Fruit fly (Drosophila melanogaster): ENCODE data around the gene CG34178.

dm6 chr2L:4416089-4416488 is 17.6 kb upstream of the CG34178 start:
- TF ChIP-seq ttk (optimal IDR thresholded peaks at IDR 0.05) (no peak), psq (optimal IDR thresholded peaks at IDR 0.05) (no peak), insv (optimal IDR thresholded peaks at IDR 0.05) (no peak), Sin3A (optimal IDR thresholded peaks at IDR 0.05) (no peak), h (optimal IDR thresholded peaks at IDR 0.05) (no peak)
